Worm (Caenorhabditis elegans) whole organism, L2 larva: ENCODE data around the gene mocs-1.

Source experiments
- C34F6.9 ChIP-seq: fragments of 150-350 bp; optimal IDR thresholded peaks from 2 replicates; lab custom pipeline; 2014; ENCODE audit warnings: missing biosample characterization, missing genetic modification characterization
- Y55F3AM.14 ChIP-seq: fragments of 200-800 bp; sonication (Bioruptor generic); optimal IDR thresholded peaks from 2 replicates; lab custom pipeline; 2018; ENCODE audit warnings: mild to moderate bottlenecking, missing genetic modification characterization, missing compliant biosample characterization
- alr-1 ChIP-seq: fragments of 150-350 bp; optimal IDR thresholded peaks from 2 replicates; lab custom pipeline; 2014; ENCODE audit warnings: missing biosample characterization, missing genetic modification characterization
- blmp-1 ChIP-seq: sonication (generic microtip); optimal IDR thresholded peaks from 2 replicates; lab custom pipeline; 2017; ENCODE audit warnings: missing genetic modification characterization, mild to moderate bottlenecking, missing compliant biosample characterization, antibody characterized with exemption, moderate library complexity; ENCODE audit not compliant: insufficient read depth
- ceh-16 ChIP-seq: fragments of 150-350 bp; optimal IDR thresholded peaks from 2 replicates; lab custom pipeline; 2014; ENCODE audit warnings: missing biosample characterization, missing genetic modification characterization
- ceh-82 ChIP-seq: fragments of 150-350 bp; optimal IDR thresholded peaks from 2 replicates; lab custom pipeline; 2014; ENCODE audit warnings: missing biosample characterization, missing genetic modification characterization
- egl-27 ChIP-seq: sonication (generic microtip); optimal IDR thresholded peaks from 3 replicates; lab custom pipeline; 2017; ENCODE audit warnings: missing biosample characterization, missing genetic modification reagents, missing genetic modification characterization
- elt-1 ChIP-seq: fragments of 150-350 bp; optimal IDR thresholded peaks from 2 replicates; lab custom pipeline; 2014; ENCODE audit warnings: missing biosample characterization, missing genetic modification characterization
- fos-1 ChIP-seq: fragments of 150-350 bp; optimal IDR thresholded peaks from 2 replicates; lab custom pipeline; 2014; ENCODE audit warnings: missing biosample characterization, missing genetic modification characterization
- gmeb-1 ChIP-seq: fragments of 150-350 bp; optimal IDR thresholded peaks from 2 replicates; lab custom pipeline; 2014; ENCODE audit warnings: missing biosample characterization, missing genetic modification characterization
- lin-39 ChIP-seq: fragments of 150-350 bp; optimal IDR thresholded peaks from 2 replicates; lab custom pipeline; 2014; ENCODE audit warnings: missing biosample characterization, missing genetic modification reagents, missing genetic modification characterization
- lsy-2 ChIP-seq, 2 experiments: fragments of 150-350 bp in 1 of 2; sonication (generic microtip) in 1 of 2; optimal IDR thresholded peaks; 2 replicates each; lab custom pipeline; 2014 to 2017; ENCODE audit warnings: missing biosample characterization in 2 of 2, missing genetic modification characterization in 2 of 2
- mdl-1 ChIP-seq, 2 experiments: fragments of 150-350 bp in 1 of 2; sonication (generic microtip) in 1 of 2; optimal IDR thresholded peaks; 2 replicates each; lab custom pipeline; 2017; ENCODE audit warnings: missing biosample characterization in 2 of 2, missing genetic modification characterization in 2 of 2
- nhr-10 ChIP-seq: sonication (generic microtip); optimal IDR thresholded peaks from 2 replicates; lab custom pipeline; 2017; ENCODE audit warnings: missing biosample characterization, missing genetic modification characterization
- nhr-11 ChIP-seq: fragments of 150-350 bp; optimal IDR thresholded peaks from 2 replicates; lab custom pipeline; 2014; ENCODE audit warnings: missing biosample characterization, missing genetic modification characterization
- nhr-21 ChIP-seq: fragments of 150-350 bp; optimal IDR thresholded peaks from 2 replicates; lab custom pipeline; 2014; ENCODE audit warnings: missing biosample characterization, missing genetic modification characterization
- nhr-237 ChIP-seq: fragments of 150-350 bp; optimal IDR thresholded peaks from 2 replicates; lab custom pipeline; 2014; ENCODE audit warnings: missing biosample characterization, missing genetic modification characterization
- peb-1 ChIP-seq: fragments of 150-350 bp; optimal IDR thresholded peaks from 2 replicates; lab custom pipeline; 2014; ENCODE audit warnings: missing biosample characterization, missing genetic modification characterization
- sem-4 ChIP-seq: fragments of 150-350 bp; optimal IDR thresholded peaks from 2 replicates; lab custom pipeline; 2014; ENCODE audit warnings: missing biosample characterization, missing genetic modification reagents, missing genetic modification characterization
- skn-1 ChIP-seq: sonication (generic microtip); optimal IDR thresholded peaks from 2 replicates; lab custom pipeline; 2017; ENCODE audit warnings: missing biosample characterization, missing genetic modification characterization
- sma-3 ChIP-seq: sonication (generic microtip); optimal IDR thresholded peaks from 2 replicates; lab custom pipeline; 2016; ENCODE audit warnings: missing genetic modification reagents, missing genetic modification characterization, missing compliant biosample characterization
- sma-9 ChIP-seq, 2 experiments: fragments of 150-350 bp in 1 of 2; sonication (generic microtip) in 1 of 2; optimal IDR thresholded peaks; 2 replicates each; lab custom pipeline; 2014 to 2016; ENCODE audit warnings: missing genetic modification characterization in 2 of 2, mild to moderate bottlenecking in 1 of 2, missing biosample characterization in 1 of 2, missing compliant biosample characterization in 1 of 2, missing genetic modification reagents in 1 of 2, moderate library complexity in 1 of 2
- snpc-4 ChIP-seq: fragments of 150-350 bp; optimal IDR thresholded peaks from 2 replicates; lab custom pipeline; 2014; ENCODE audit warnings: missing biosample characterization, missing genetic modification characterization
- unc-39 ChIP-seq: fragments of 150-350 bp; optimal IDR thresholded peaks from 2 replicates; lab custom pipeline; 2014; ENCODE audit warnings: missing biosample characterization, missing genetic modification characterization
- unc-55 ChIP-seq: fragments of 150-350 bp; sonication (generic microtip); optimal IDR thresholded peaks from 3 replicates; lab custom pipeline; 2014; ENCODE audit warnings: missing biosample characterization, missing genetic modification reagents, missing genetic modification characterization
- unc-62 ChIP-seq: fragments of 150-350 bp; optimal IDR thresholded peaks from 2 replicates; lab custom pipeline; 2014; ENCODE audit warnings: missing biosample characterization, missing genetic modification reagents, missing genetic modification characterization
- zag-1 ChIP-seq: fragments of 150-350 bp; optimal IDR thresholded peaks from 2 replicates; lab custom pipeline; 2014; ENCODE audit warnings: missing biosample characterization, missing genetic modification characterization
- ztf-11 ChIP-seq: sonication (generic microtip); optimal IDR thresholded peaks from 2 replicates; lab custom pipeline; 2017; ENCODE audit warnings: missing biosample characterization, missing genetic modification characterization

Gene mocs-1

ce11 chrX:15440744-15441685 lies at the start of gene mocs-1:
Gene mocs-1 (minus strand): TSS chrX:15440794.
- TF ChIP-seq fos-1 (tag; lab: Kevin White, UChicago): peak; percentile 61
- TF ChIP-seq unc-39 (tag; lab: Kevin White, UChicago): no peak
- peak; percentile 24 for TF ChIP-seq sma-9 (GFP tag; optimal IDR thresholded peaks at IDR 0.05; lab: Kevin White, UChicago)
- no peak for TF ChIP-seq sma-9 (tag; optimal IDR thresholded peaks at IDR 0.05; lab: Kevin White, UChicago)
- no peak for TF ChIP-seq Y55F3AM.14 (GFP tag; lab: Kevin White, UChicago)
- TF ChIP-seq sem-4 (tag; lab: Kevin White, UChicago): no peak
- TF ChIP-seq nhr-237 (tag; lab: Kevin White, UChicago): no peak
- no peak for TF ChIP-seq alr-1 (tag; lab: Kevin White, UChicago)
- TF ChIP-seq skn-1: peak; percentile 87
- peak; percentile 16 for TF ChIP-seq C34F6.9 (tag; lab: Kevin White, UChicago)
- peak; percentile 36 for TF ChIP-seq unc-55 (GFP tag; lab: Kevin White, UChicago)
- no peak for TF ChIP-seq nhr-11 (tag; lab: Kevin White, UChicago)

- TF ChIP-seq ceh-16 (no peak), zag-1 (tag; lab: Kevin White, UChicago) (no peak), nhr-21 (tag; lab: Kevin White, UChicago) (no peak), alr-1 (tag; lab: Kevin White, UChicago) (no peak), mdl-1 (tag; optimal IDR thresholded peaks at IDR 0.05; lab: Kevin White, UChicago) (no peak), gmeb-1 (tag; lab: Kevin White, UChicago) (no peak), sma-9 (GFP tag; optimal IDR thresholded peaks at IDR 0.05; lab: Kevin White, UChicago) (no peak), sma-9 (tag; optimal IDR thresholded peaks at IDR 0.05; lab: Kevin White, UChicago) (no peak), ztf-11 (tag; lab: Kevin White, UChicago) (no peak), Y55F3AM.14 (GFP tag; lab: Kevin White, UChicago) (no peak), sma-3 (GFP tag; lab: Kevin White, UChicago) (no peak), skn-1 (no peak), peb-1 (tag; lab: Kevin White, UChicago) (no peak), nhr-11 (tag; lab: Kevin White, UChicago) (no peak), C34F6.9 (tag; lab: Kevin White, UChicago) (no peak), lin-39 (tag; lab: Kevin White, UChicago) (no peak), nhr-10 (tag; lab: Kevin White, UChicago) (no peak)
- TF ChIP-seq, all 48 proteins: peak for 0
Measured at ce11 chrX:15487806-15488205, 47.2 kb upstream of the mocs-1 start, which contains the start of gene H13N06.2. Gene H13N06.2 (plus strand): TSS chrX:15488106.

ce11 chrX:15487162-15487561 lies 46.6 kb upstream of the mocs-1 start:
- TF ChIP-seq ceh-16: peak; percentile 6
- no peak for TF ChIP-seq unc-62 (GFP tag; lab: Kevin White, UChicago)
- TF ChIP-seq, all 48 proteins: peak for 1

ce11 chrX:15485262-15485661 lies 44.7 kb upstream of the mocs-1 start:
- TF ChIP-seq blmp-1 (tag; lab: Kevin White, UChicago) (no peak), snpc-4 (no peak), egl-27 (peak; percentile 14), sma-3 (GFP tag; lab: Kevin White, UChicago) (peak; percentile 87)

ce11 chrX:15478717-15479116 lies 38.1 kb upstream of the mocs-1 start, which contains the start of gene gcy-36:
Gene gcy-36 (plus strand): TSS chrX:15479017.
- TF ChIP-seq ztf-11 (tag; lab: Kevin White, UChicago) (no peak), mdl-1 (tag; optimal IDR thresholded peaks at IDR 0.05; lab: Kevin White, UChicago) (no peak), ceh-82 (tag; lab: Kevin White, UChicago) (no peak), fos-1 (tag; lab: Kevin White, UChicago) (no peak), ceh-16 (no peak), nhr-11 (tag; lab: Kevin White, UChicago) (no peak), unc-39 (tag; lab: Kevin White, UChicago) (no peak), nhr-21 (tag; lab: Kevin White, UChicago) (no peak), elt-1 (tag; lab: Kevin White, UChicago) (no peak), lsy-2 (tag; optimal IDR thresholded peaks at IDR 0.05; lab: Kevin White, UChicago) (no peak), nhr-10 (tag; lab: Kevin White, UChicago) (no peak), C34F6.9 (tag; lab: Kevin White, UChicago) (no peak)
